Fruit fly (Drosophila melanogaster) whole organism, embryonic: ENCODE data around the gene svp.

Experiments used
- BEAF-32 ChIP-seq: fragments of 200-800 bp; sonication (Bioruptor generic); optimal IDR thresholded peaks from 3 replicates; lab custom pipeline; 2017; ENCODE audit warnings: missing biosample characterization, missing genetic modification characterization, mild to moderate bottlenecking, moderate library complexity, missing genetic modification reagents
- CG10321 ChIP-seq: fragments of 200-800 bp; sonication (Bioruptor generic); IDR thresholded peaks from 2 replicates; pipeline ENCODE4 v1.3.6; 2022; ENCODE audit warnings: missing biosample characterization, missing genetic modification characterization
- CG12236 ChIP-seq: fragments of 200-800 bp; sonication (Bioruptor generic); optimal IDR thresholded peaks from 2 replicates; lab custom pipeline; 2016; ENCODE audit warnings: missing biosample characterization, missing genetic modification characterization
- CG12744 ChIP-seq: fragments of 200-800 bp; sonication (Bioruptor generic); optimal IDR thresholded peaks from 2 replicates; lab custom pipeline; 2016; ENCODE audit warnings: missing biosample characterization, missing genetic modification characterization
- CG15479 ChIP-seq: fragments of 200-800 bp; sonication (Bioruptor generic); optimal IDR thresholded peaks from 3 replicates; lab custom pipeline; 2019; ENCODE audit warnings: missing biosample characterization, mild to moderate bottlenecking, missing genetic modification characterization, moderate library complexity
- CG15601 ChIP-seq: fragments of 200-800 bp; sonication (Bioruptor generic); optimal IDR thresholded peaks from 3 replicates; lab custom pipeline; 2019; ENCODE audit warnings: missing biosample characterization, mild to moderate bottlenecking, missing genetic modification characterization, moderate library complexity
- CG1602 ChIP-seq: fragments of 200-800 bp; sonication (Bioruptor generic); optimal IDR thresholded peaks from 3 replicates; lab custom pipeline; 2016; ENCODE audit warnings: missing biosample characterization, missing genetic modification characterization
- CG2129 ChIP-seq: fragments of 200-800 bp; sonication (Bioruptor generic); IDR thresholded peaks from 2 replicates; pipeline ENCODE4 v1.3.6; 2022; ENCODE audit warnings: missing biosample characterization, missing genetic modification characterization; ENCODE audit not compliant: partially characterized antibody
- CG4707 ChIP-seq: fragments of 200-800 bp; sonication (Bioruptor generic); optimal IDR thresholded peaks from 2 replicates; lab custom pipeline; 2018; ENCODE audit warnings: missing biosample characterization, mild to moderate bottlenecking, missing genetic modification characterization, moderate library complexity
- CG4854 ChIP-seq: fragments of 200-800 bp; sonication (Bioruptor generic); optimal IDR thresholded peaks from 2 replicates; lab custom pipeline; 2016; ENCODE audit warnings: missing biosample characterization, missing genetic modification characterization, inconsistent platforms
- CG8281 ChIP-seq: fragments of 200-800 bp; sonication (Bioruptor generic); optimal IDR thresholded peaks from 2 replicates; lab custom pipeline; 2018; ENCODE audit warnings: missing biosample characterization, mild to moderate bottlenecking, missing genetic modification characterization, moderate library complexity
- Chrac-16 ChIP-seq: fragments of 200-800 bp; sonication (Bioruptor generic); optimal IDR thresholded peaks from 3 replicates; lab custom pipeline; 2016; ENCODE audit warnings: missing biosample characterization, missing genetic modification characterization
- CrebB ChIP-seq: fragments of 200-800 bp; sonication (Bioruptor generic); optimal IDR thresholded peaks from 3 replicates; lab custom pipeline; 2018; ENCODE audit warnings: missing biosample characterization, mild to moderate bottlenecking, missing genetic modification characterization
- Dip2 ChIP-seq: fragments of 200-800 bp; sonication (Bioruptor generic); IDR thresholded peaks from 2 replicates; pipeline ENCODE4 v1.3.6; 2022; ENCODE audit warnings: missing biosample characterization, missing genetic modification characterization
- Doc2 ChIP-seq: fragments of 200-800 bp; sonication (Bioruptor generic); IDR thresholded peaks from 2 replicates; pipeline ENCODE4 v1.3.6; 2022; ENCODE audit warnings: missing biosample characterization, missing genetic modification characterization
- Dp ChIP-seq: fragments of 200-800 bp; sonication (Bioruptor generic); optimal IDR thresholded peaks from 2 replicates; lab custom pipeline; 2018; ENCODE audit warnings: missing biosample characterization, mild to moderate bottlenecking, missing genetic modification characterization, moderate library complexity
- Drgx ChIP-seq: fragments of 200-800 bp; sonication (Bioruptor generic); IDR thresholded peaks from 2 replicates; pipeline ENCODE4 v1.3.6; 2022; ENCODE audit warnings: missing biosample characterization, missing genetic modification characterization
- E2f1 ChIP-seq: fragments of 200-800 bp; sonication (Bioruptor generic); IDR thresholded peaks from 2 replicates; pipeline ENCODE4 v1.3.6; 2022; ENCODE audit warnings: missing biosample characterization, missing genetic modification characterization
- ERR ChIP-seq: fragments of 200-800 bp; sonication (Bioruptor generic); optimal IDR thresholded peaks from 2 replicates; lab custom pipeline; 2016; ENCODE audit warnings: missing biosample characterization, missing genetic modification characterization
- Ets65A ChIP-seq: fragments of 200-800 bp; sonication (Bioruptor generic); peaks from one replicate; lab custom pipeline; 2016; ENCODE audit warnings: missing biosample characterization, missing genetic modification characterization
- Jarid2 ChIP-seq: fragments of 200-800 bp; sonication (Bioruptor generic); optimal IDR thresholded peaks from 3 replicates; lab custom pipeline; 2017; ENCODE audit warnings: mild to moderate bottlenecking, missing biosample characterization, missing genetic modification reagents, missing genetic modification characterization
- Sry-δ ChIP-seq: fragments of 200-800 bp; sonication (Bioruptor generic); optimal IDR thresholded peaks from 2 replicates; lab custom pipeline; 2016; ENCODE audit warnings: missing biosample characterization, missing genetic modification characterization
- ac ChIP-seq: fragments of 200-800 bp; sonication (Bioruptor generic); optimal IDR thresholded peaks from 3 replicates; lab custom pipeline; 2017; ENCODE audit warnings: missing biosample characterization, mild to moderate bottlenecking, missing genetic modification characterization
- ap ChIP-seq: fragments of 200-800 bp; sonication (Bioruptor generic); IDR thresholded peaks from 2 replicates; pipeline ENCODE4 v1.3.6; 2022; ENCODE audit warnings: missing biosample characterization, missing genetic modification characterization
- bsh ChIP-seq, 2 experiments: fragments of 200-800 bp; sonication (Bioruptor generic); optimal IDR thresholded peaks; 2 replicates each; lab custom pipeline; 2017 to 2018; ENCODE audit warnings: mild to moderate bottlenecking in 2 of 2, missing biosample characterization in 2 of 2, missing genetic modification characterization in 2 of 2, moderate library complexity in 1 of 2
- dati ChIP-seq: fragments of 200-800 bp; sonication (Bioruptor generic); IDR thresholded peaks from 2 replicates; pipeline ENCODE4 v1.3.6; 2022; ENCODE audit warnings: missing biosample characterization, missing genetic modification characterization
- disco-r ChIP-seq: fragments of 200-800 bp; sonication (Bioruptor generic); optimal IDR thresholded peaks from 2 replicates; lab custom pipeline; 2016; ENCODE audit warnings: missing biosample characterization, missing genetic modification characterization
- gce ChIP-seq: fragments of 200-800 bp; sonication (Bioruptor generic); IDR thresholded peaks from 3 replicates; pipeline ENCODE4 v1.3.6; 2022; ENCODE audit warnings: missing biosample characterization, missing genetic modification characterization
- gsb-n ChIP-seq: fragments of 200-800 bp; sonication (Bioruptor generic); optimal IDR thresholded peaks from 3 replicates; lab custom pipeline; 2018; ENCODE audit warnings: missing biosample characterization, mild to moderate bottlenecking, missing genetic modification characterization
- lbe ChIP-seq: fragments of 200-800 bp; sonication (Bioruptor generic); optimal IDR thresholded peaks from 2 replicates; lab custom pipeline; 2016; ENCODE audit warnings: missing biosample characterization, mild to moderate bottlenecking, missing genetic modification characterization
- lilli ChIP-seq: fragments of 200-800 bp; sonication (Bioruptor generic); optimal IDR thresholded peaks from 3 replicates; lab custom pipeline; 2016; ENCODE audit warnings: missing biosample characterization, missing genetic modification characterization
- lov ChIP-seq, 2 experiments: fragments of 200-800 bp in 1 of 2; fragments of >200 bp in 1 of 2; sonication (Bioruptor generic) in 1 of 2; IDR thresholded peaks in 1 of 2; optimal IDR thresholded peaks in 1 of 2; 2 replicates in 1 of 2; 3 replicates in 1 of 2; pipeline versions ENCODE4 v1.3.6 to Lab custom; 2017 to 2022; ENCODE audit warnings: missing biosample characterization in 1 of 2, missing genetic modification characterization in 1 of 2
- nerfin-1 ChIP-seq: fragments of 200-800 bp; sonication (Bioruptor generic); optimal IDR thresholded peaks from 3 replicates; lab custom pipeline; 2019; ENCODE audit warnings: missing biosample characterization, mild to moderate bottlenecking, missing genetic modification characterization, moderate library complexity
- otp ChIP-seq: fragments of 200-800 bp; sonication (Bioruptor generic); IDR thresholded peaks from 3 replicates; pipeline ENCODE4, ENCODE4 v1.3.6; 2022; ENCODE audit warnings: missing biosample characterization, missing genetic modification characterization
- p53 ChIP-seq: fragments of 200-800 bp; sonication (Bioruptor generic); optimal IDR thresholded peaks from 2 replicates; lab custom pipeline; 2016; ENCODE audit warnings: missing biosample characterization, missing genetic modification characterization
- pb ChIP-seq: fragments of 200-800 bp; sonication (Bioruptor generic); optimal IDR thresholded peaks from 3 replicates; lab custom pipeline; 2016; ENCODE audit warnings: missing biosample characterization, missing genetic modification characterization
- tll ChIP-seq, 2 experiments: fragments of 200-800 bp in 1 of 2; fragments of >200 bp in 1 of 2; sonication (Bioruptor generic) in 1 of 2; optimal IDR thresholded peaks; 2 replicates each; lab custom pipeline; 2017 to 2019; ENCODE audit warnings: missing biosample characterization in 2 of 2, missing genetic modification characterization in 2 of 2, mild to moderate bottlenecking in 1 of 2, moderate library complexity in 1 of 2
- toy ChIP-seq: fragments of 200-800 bp; sonication (Bioruptor generic); IDR thresholded peaks from 2 replicates; pipeline ENCODE4 v1.3.6; 2022; ENCODE audit warnings: missing biosample characterization, missing genetic modification characterization
- unc-4 ChIP-seq: fragments of 200-800 bp; sonication (Bioruptor generic); IDR thresholded peaks from 2 replicates; pipeline ENCODE4 v1.3.6; 2022; ENCODE audit warnings: missing biosample characterization, missing genetic modification characterization; ENCODE audit not compliant: partially characterized antibody

svp gene

DNA sequence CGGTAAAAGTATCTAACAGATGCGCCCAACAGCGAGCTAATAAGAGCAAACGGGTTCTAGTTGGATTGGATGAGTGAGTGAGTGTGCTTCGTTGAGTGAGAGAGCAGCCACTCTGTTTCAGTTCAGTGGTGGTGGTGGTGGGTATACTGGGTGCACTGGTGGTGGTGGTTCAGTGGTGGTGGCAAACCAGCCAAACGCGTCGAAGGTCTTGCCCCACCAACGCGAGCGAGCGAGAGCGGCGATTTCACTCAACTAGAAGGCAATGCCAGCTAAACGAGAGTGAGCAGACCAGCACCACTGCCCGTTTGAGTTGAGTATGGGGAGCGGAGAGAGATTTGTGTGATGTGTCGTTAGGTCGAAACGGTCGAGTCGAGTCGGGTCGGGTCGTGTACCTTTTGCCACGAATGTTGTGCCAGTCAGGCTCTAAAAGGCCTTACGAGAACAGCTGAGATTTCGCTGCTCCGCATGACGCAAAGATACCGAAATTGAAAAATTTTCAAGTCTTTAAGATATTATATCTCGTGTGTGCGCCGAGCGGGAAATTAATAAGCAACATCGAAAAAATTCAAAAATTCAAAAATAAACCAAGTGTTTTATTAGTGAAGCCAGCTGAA lies 22.3 kb downstream of the svp start (continued):
- TF ChIP-seq Doc2 (GFP tag; lab: Robert Waterston, UW) (no peak), Dip2 (GFP tag; lab: Robert Waterston, UW) (no peak)

DNA sequence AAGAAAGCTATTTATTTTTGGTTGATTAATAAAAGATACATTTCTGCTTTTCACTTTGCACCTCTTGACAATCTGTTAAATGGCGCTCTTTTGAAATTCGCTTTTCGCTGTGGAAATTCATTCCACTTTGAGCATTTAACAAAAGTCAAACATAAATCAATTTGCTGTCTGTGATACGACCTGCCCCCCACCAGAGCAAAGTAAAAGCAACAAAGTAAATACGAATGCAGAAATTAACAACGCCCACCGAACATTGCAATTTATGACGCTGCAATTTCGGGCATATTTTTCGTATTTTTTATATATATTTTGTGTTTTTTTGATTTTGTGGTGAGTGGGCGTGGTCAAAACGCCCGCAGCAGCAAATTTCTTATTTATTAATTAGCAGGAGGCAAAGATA lies 27.1 kb downstream of the svp start:
- TF ChIP-seq otp (GFP tag; lab: Robert Waterston, UW) = no peak
- no peak for TF ChIP-seq ap (GFP tag; lab: Robert Waterston, UW)
- no peak for TF ChIP-seq CG10321 (GFP tag; lab: Robert Waterston, UW)
- no peak for TF ChIP-seq BEAF-32
- TF ChIP-seq lov (optimal IDR thresholded peaks at IDR 0.05; lab: Kevin White, UChicago) = no peak
- TF ChIP-seq lov (GFP tag; IDR thresholded peaks at IDR 0.05; lab: Robert Waterston, UW) = no peak
- TF ChIP-seq tll (GFP tag; optimal IDR thresholded peaks at IDR 0.05; lab: Kevin White, UChicago) = no peak
- no peak for TF ChIP-seq lbe (GFP tag; lab: Kevin White, UChicago)
- no peak for TF ChIP-seq dati (GFP tag; lab: Robert Waterston, UW)
- TF ChIP-seq Chrac-16 = no peak
- no peak for TF ChIP-seq unc-4 (GFP tag; lab: Robert Waterston, UW)
- no peak for TF ChIP-seq CG2129 (GFP tag; lab: Robert Waterston, UW)

DNA sequence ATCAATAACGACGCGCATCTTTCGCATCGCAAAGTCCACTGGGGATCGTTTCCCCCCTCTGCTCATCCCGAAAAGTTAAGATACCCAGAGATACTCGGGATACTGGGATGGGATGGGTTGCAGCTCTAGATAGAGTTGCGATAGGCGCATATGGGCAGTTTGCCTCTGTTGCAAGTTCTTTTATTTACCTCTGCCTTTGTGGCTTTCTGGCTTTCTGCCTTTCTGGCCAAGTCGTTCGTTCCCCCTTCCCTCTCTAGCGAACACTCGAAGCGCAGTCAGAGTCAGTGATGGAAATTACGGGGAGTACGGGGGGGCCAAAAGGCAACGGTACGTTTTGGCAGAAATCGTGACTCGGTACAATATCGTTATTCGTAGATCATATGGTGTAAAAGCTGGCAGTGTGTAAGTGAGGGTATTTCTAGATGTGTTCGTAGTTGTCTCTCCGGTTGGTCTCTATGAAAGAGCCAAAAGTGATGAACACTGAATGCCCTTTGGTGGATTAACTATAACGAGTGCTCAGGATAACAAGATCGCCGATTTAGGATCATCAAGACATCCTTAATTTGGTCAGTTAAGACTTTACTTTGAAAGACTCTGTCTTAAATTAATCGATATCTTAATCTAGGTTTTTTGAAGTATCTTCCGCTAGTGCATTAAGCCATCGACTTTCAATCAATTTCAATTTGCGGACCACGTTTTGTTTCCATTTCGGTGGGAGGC lies 30.2 kb downstream of the svp start:
- no peak for TF ChIP-seq Dp (GFP tag; lab: Kevin White, UChicago)
- TF ChIP-seq Ets65A (GFP tag; lab: Kevin White, UChicago) = peak; percentile 59
- TF ChIP-seq, all 482 proteins: peak for 1

DNA sequence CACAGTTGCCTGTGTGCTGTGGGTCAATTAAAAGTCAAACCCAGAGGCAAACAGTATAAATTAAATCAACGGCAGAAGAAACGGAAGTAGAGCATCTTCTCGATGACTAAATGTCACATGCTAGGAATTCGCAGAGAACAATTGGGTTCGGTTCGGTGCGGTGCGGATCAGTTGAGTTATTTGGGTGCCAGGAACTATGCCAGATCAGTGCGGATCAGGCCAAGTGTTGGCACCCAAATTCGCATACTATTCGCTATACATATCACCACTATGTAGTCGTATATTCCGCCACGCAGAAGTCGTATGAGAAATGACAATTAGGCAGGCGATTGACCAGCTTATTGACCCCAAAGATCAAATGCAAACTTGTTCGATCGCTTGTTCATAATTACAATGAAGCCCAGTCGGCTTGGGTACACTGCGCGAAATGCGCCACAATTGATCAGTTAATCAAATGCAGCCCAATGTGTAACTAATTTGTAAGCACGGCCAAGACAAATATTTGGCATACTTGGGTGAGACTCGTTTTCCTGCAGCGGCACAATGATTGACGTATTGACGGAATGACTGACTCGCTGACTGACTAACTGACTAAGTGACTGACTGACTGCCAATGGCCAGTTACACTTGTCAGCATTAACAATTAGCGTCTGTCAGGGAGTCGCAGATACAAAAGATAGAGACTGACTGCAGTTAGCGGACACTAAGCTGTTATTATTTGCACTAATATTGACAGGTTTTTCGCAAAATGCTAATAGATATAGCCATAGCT lies 32.1 kb downstream of the svp start:
- TF ChIP-seq ERR (GFP tag; lab: Kevin White, UChicago) = no peak
- no peak for TF ChIP-seq CrebB (tag; lab: Kevin White, UChicago)
- no peak for TF ChIP-seq CG15601 (tag; lab: Kevin White, UChicago)
- TF ChIP-seq CG8281 = peak; percentile 97

DNA sequence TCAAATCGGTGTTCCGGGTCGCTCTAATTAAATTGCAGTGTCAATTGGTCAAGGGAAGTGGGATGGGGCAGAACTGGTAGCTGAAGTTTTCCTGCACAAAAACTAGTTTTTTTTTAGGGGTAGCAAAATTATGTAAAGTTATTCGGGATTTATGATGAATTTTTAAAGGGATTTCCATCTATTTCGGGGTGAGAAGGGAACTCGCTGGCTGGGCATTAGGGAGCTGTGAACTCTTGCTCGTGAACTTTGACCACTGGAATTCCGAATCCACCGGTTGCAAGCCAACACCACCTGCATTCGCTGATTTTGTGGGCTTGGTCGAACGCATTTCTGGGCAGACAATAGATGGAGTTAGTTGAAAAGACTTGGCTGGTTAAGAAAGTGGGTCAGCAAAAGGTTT lies 33.3 kb downstream of the svp start:
- TF ChIP-seq Jarid2 (no peak), E2f1 (GFP tag; lab: Robert Waterston, UW) (no peak), CG12236 (GFP tag; lab: Kevin White, UChicago) (no peak), Ets65A (GFP tag; lab: Kevin White, UChicago) (peak; percentile 18), p53 (no peak), disco-r (GFP tag; lab: Kevin White, UChicago) (no peak), CG12744 (GFP tag; lab: Kevin White, UChicago) (no peak), gsb-n (tag; lab: Kevin White, UChicago) (peak; percentile 16), nerfin-1 (peak; percentile 70)
- TF ChIP-seq, all 482 proteins: peak for 3

DNA sequence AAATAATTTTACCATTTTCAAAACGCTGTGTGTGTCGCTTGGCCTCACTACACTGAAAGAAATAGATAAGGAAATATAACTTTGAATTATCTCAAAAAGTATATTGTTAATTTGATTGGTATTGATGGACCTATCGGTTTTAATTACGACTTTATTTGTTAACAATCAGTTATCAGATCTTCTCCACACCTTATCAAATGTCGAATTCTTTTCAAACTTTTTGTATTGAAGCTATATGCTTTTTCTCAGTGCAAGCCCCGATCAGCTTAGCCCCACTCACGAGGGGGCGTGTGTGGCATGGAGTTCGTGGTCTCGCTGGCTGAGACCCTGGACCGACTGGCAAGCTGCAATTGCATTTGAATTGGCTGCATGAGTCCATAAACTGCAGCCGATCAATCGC lies 38.7 kb downstream of the svp start:
- TF ChIP-seq Sry-δ (no peak), ac (GFP tag; lab: Kevin White, UChicago) (no peak), CG4854 (GFP tag; lab: Kevin White, UChicago) (no peak), lilli (GFP tag; lab: Kevin White, UChicago) (no peak), CG12744 (GFP tag; lab: Kevin White, UChicago) (no peak), toy (GFP tag; lab: Robert Waterston, UW) (no peak), gce (GFP tag; lab: Robert Waterston, UW) (no peak), CG4707 (GFP tag; lab: Kevin White, UChicago) (no peak), pb (GFP tag; lab: Kevin White, UChicago) (no peak), CG15479 (GFP tag; lab: Kevin White, UChicago) (no peak), bsh (GFP tag; optimal IDR thresholded peaks at IDR 0.05; lab: Kevin White, UChicago) (peak in 1 of 2 experiments; percentile 25), CG1602 (GFP tag; lab: Kevin White, UChicago) (no peak), Drgx (GFP tag; lab: Robert Waterston, UW) (peak; percentile 81)
